Worm (Caenorhabditis elegans): ENCODE measurements around the gene T05C7.4.

- TF ChIP-seq nhr-237 (tag; optimal IDR thresholded peaks at IDR 0.05) (no peak), blmp-1 (tag; optimal IDR thresholded peaks at IDR 0.05) (no peak), snpc-4 (tag; optimal IDR thresholded peaks at IDR 0.05) (no peak), ztf-11 (tag; optimal IDR thresholded peaks at IDR 0.05) (no peak), M03D4.4 (tag; optimal IDR thresholded peaks at IDR 0.05) (no peak), nhr-12 (tag; optimal IDR thresholded peaks at IDR 0.05) (no peak), elt-1 (tag; optimal IDR thresholded peaks at IDR 0.05; ENCODE audit: borderline replicate concordance, insufficient read depth) (no peak), lsy-2 (tag; optimal IDR thresholded peaks at IDR 0.05) (no peak), mep-1 (tag; optimal IDR thresholded peaks at IDR 0.05) (no peak), unc-39 (tag; optimal IDR thresholded peaks at IDR 0.05) (no peak)
Observed at ce11 chrIV:53539-53938, at the start of gene T05C7.4.
